Worm (Caenorhabditis elegans): ENCODE data around the gene fbxa-16.
"Not testable (repeated sequence)": the region's sequence is repeated elsewhere in the genome, so short reads cannot be mapped to it uniquely, and the experiment has no call there.

The fbxa-16 gene

DNA sequence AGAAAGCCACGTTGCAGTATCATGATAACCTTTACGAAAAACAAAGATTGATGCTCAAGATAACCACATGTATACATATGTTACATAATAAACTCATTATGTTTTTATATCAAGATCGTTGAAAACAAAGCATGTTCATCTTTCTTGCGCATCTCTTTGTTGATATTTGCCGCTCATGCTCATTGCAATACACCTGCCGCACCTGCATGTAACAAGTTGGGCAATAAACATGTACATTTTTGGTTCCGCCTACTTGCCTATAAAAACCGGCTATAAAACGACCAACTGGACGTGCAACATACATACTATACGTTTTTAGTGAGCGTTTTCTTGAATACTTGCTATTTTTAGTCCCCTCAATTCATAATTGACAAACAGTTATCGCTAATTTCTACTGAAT is at the start of gene fbxa-16:
Gene fbxa-16, plus strand, starts transcription at position 301 of the 400 bp plus-strand sequence.
- TF ChIP-seq elt-1, C34F6.9, nhr-23 (tag; optimal IDR thresholded peaks at IDR 0.05): not testable (repeated sequence)

DNA sequence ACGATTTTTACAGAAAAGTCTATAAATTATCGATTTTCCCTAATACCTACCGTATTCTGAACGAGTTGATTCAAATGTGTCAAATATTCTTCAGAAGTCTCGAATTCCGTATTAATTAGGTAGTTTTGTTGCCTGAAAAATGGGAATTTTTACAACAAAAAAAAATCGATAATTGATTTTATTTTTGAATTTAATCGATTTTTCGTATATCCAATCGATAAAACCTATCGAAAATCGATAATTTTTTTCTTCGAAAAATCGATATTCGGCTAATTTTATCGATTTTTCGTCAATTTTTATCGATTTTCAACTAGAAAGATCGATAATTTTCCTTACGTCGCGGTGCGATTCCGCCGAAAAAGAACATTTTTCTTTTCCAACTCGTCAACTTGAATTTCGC is 34.9 kb upstream of the fbxa-16 start:
- TF ChIP-seq elt-3 (tag; optimal IDR thresholded peaks at IDR 0.05) (no peak), unc-62 (GFP tag; optimal IDR thresholded peaks at IDR 0.05) (no peak), nhr-21 (tag; optimal IDR thresholded peaks at IDR 0.05) (no peak), nhr-25 (tag; optimal IDR thresholded peaks at IDR 0.05) (no peak), nhr-11 (tag; optimal IDR thresholded peaks at IDR 0.05) (no peak), ztf-4 (tag; optimal IDR thresholded peaks at IDR 0.05) (no peak), C34F6.9 (tag; optimal IDR thresholded peaks at IDR 0.05) (no peak), nhr-23 (tag; optimal IDR thresholded peaks at IDR 0.05) (no peak), ZK546.5 (tag; optimal IDR thresholded peaks at IDR 0.05) (no peak), lin-11 (tag; optimal IDR thresholded peaks at IDR 0.05) (no peak), sem-4 (tag; optimal IDR thresholded peaks at IDR 0.05) (no peak), skn-1 (tag; optimal IDR thresholded peaks at IDR 0.05) (no peak), nhr-129 (tag; optimal IDR thresholded peaks at IDR 0.05) (no peak), nhr-12 (tag; optimal IDR thresholded peaks at IDR 0.05) (no peak), fos-1 (tag; optimal IDR thresholded peaks at IDR 0.05) (no peak), F13H6.1 (tag; optimal IDR thresholded peaks at IDR 0.05) (no peak), unc-39 (tag; optimal IDR thresholded peaks at IDR 0.05) (no peak), nhr-6 (tag; optimal IDR thresholded peaks at IDR 0.05) (no peak)

ce11 chrX:88905-89304 is 30.6 kb upstream of the fbxa-16 start:
- no peak for TF ChIP-seq ceh-82 (tag; optimal IDR thresholded peaks at IDR 0.05)
- no peak for TF ChIP-seq zag-1 (tag; optimal IDR thresholded peaks at IDR 0.05)
- TF ChIP-seq nhr-25 (tag; optimal IDR thresholded peaks at IDR 0.05) = no peak
- TF ChIP-seq Y55F3AM.14 (GFP tag; optimal IDR thresholded peaks at IDR 0.05) = no peak
- TF ChIP-seq aly-2 (tag; optimal IDR thresholded peaks at IDR 0.05) = no peak
- no peak for TF ChIP-seq nhr-10 (tag; optimal IDR thresholded peaks at IDR 0.05)
- TF ChIP-seq C34F6.9 (tag; optimal IDR thresholded peaks at IDR 0.05) = no peak
- TF ChIP-seq skn-1 (tag; optimal IDR thresholded peaks at IDR 0.05) = no peak

DNA sequence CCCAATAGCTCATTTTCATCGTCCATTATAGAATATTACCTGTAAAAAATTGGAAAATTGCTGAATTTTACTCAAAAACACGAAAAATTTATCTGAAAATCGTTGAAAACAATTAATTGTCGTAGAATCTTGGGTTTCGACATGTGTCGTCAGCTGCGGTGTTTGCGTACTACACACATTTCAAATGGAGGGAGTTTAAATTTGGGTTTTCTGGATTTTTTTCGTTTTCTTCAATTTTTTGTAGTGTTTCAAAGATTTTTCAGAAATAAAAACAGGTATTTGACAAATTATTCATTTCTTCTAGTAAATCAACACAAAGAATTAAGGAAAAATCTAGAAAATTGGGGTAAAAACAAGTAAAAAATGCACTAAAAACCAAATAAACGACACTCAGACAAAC is 14.7 kb upstream of the fbxa-16 start, which contains the start of gene Y73B3A.4:
Gene Y73B3A.4, minus strand, starts transcription at position 41 of the 400 bp plus-strand sequence.
- peak; percentile 28 for TF ChIP-seq gmeb-1 (tag; optimal IDR thresholded peaks at IDR 0.05)

ce11 chrX:108929-109328 is 10.5 kb upstream of the fbxa-16 start, which contains the start of gene elk-2:
Gene elk-2, minus strand, starts transcription at chrX:109029.
- not testable (repeated sequence) for TF ChIP-seq ztf-1 (GFP tag; conservative IDR thresholded peaks at IDR 0.05); gmeb-1 (tag; optimal IDR thresholded peaks at IDR 0.05); ceh-16 (tag; optimal IDR thresholded peaks at IDR 0.05)

DNA sequence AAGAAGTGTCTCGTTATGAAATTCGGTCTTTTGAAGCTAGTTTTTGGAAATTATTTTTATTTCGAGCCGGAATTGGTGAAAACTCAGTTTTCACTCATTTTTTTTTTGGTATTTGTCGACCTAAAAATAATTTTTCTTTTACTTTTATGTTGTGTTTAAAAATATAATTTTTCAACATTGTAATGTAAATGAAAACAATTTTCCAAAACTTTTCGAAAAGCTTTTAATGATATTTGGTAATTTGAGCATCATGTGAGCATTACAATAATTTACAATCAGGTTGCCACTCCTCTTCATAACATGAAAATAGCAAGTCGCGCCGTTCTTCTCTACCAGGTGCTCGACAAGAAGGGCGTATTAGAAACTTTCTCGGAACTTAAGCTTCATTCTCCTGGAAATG is 5.1 kb upstream of the fbxa-16 start, which contains the start of gene fbxa-221:
Gene fbxa-221, plus strand, starts transcription at position 301 of the 400 bp plus-strand sequence.
- TF ChIP-seq ztf-1 (GFP tag; conservative IDR thresholded peaks at IDR 0.05); unc-62 (GFP tag; optimal IDR thresholded peaks at IDR 0.05); nhr-129 (tag; optimal IDR thresholded peaks at IDR 0.05): not testable (repeated sequence)

DNA sequence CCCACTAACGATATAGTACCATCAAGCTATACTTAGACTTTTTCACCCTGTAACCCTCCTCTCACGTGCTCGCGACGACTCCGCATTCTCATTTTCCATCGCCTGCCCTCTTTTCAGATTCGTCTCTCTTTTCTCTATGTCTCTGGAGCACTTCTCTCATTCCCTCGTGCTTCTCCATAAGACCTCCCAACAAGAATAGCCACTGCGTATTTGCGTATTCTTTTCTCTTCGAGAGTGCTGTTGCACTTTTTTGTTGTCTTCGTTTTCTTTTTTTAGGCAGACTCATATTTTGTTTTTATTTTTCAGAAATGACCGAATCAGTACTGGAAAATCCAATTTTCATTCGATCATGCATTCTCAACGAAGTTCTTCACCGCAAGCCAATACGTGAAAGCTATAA is 2.4 kb upstream of the fbxa-16 start, which contains the start of gene fbxa-222:
Gene fbxa-222, plus strand, starts transcription at position 301 of the 400 bp plus-strand sequence.
- TF ChIP-seq nhr-12 (tag; optimal IDR thresholded peaks at IDR 0.05) = no peak
- TF ChIP-seq nhr-21 (tag; optimal IDR thresholded peaks at IDR 0.05) = no peak
- no peak for TF ChIP-seq nhr-10 (tag; optimal IDR thresholded peaks at IDR 0.05)
- no peak for TF ChIP-seq nhr-23 (tag; optimal IDR thresholded peaks at IDR 0.05)

DNA sequence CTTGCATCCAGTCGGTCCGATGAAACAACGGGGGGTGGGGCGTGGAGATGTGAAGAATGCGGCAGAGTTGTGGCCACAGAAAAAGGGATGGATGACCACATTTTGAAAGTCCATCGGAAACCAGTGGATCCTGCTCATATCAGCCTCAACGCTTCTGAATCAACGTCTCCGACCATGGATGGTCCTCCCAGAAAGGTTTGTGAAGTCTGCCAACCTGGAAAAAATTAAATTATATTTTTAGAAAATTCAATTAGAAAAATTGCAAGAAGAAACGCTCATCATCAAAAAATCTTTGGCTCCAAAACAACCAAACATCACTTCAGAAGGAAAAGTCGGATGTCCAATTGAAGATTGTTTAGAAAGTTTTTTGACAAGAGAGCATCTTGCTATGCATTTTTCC is 21.7 kb downstream of the fbxa-16 start, which contains the start of gene Y73B3A.8:
Gene Y73B3A.8, minus strand, starts transcription at position 101 of the 400 bp plus-strand sequence.
- TF ChIP-seq ztf-1 (GFP tag; conservative IDR thresholded peaks at IDR 0.05) (no peak), skn-1 (tag; optimal IDR thresholded peaks at IDR 0.05) (no peak), elt-3 (tag; optimal IDR thresholded peaks at IDR 0.05) (no peak), F13H6.1 (tag; optimal IDR thresholded peaks at IDR 0.05) (no peak), lsy-2 (tag; optimal IDR thresholded peaks at IDR 0.05) (no peak), egl-27 (tag; optimal IDR thresholded peaks at IDR 0.05) (no peak), snpc-4 (tag; optimal IDR thresholded peaks at IDR 0.05) (no peak), sma-9 (GFP tag; optimal IDR thresholded peaks at IDR 0.05) (no peak), sma-9 (tag; optimal IDR thresholded peaks at IDR 0.05) (no peak), aly-2 (tag; optimal IDR thresholded peaks at IDR 0.05) (no peak), peb-1 (tag; optimal IDR thresholded peaks at IDR 0.05) (no peak), gmeb-1 (tag; optimal IDR thresholded peaks at IDR 0.05) (no peak)

All from whole organism, L2 larva.